Fruit fly (Drosophila melanogaster): ENCODE data around the gene Efa6.

The Efa6 gene

DNA sequence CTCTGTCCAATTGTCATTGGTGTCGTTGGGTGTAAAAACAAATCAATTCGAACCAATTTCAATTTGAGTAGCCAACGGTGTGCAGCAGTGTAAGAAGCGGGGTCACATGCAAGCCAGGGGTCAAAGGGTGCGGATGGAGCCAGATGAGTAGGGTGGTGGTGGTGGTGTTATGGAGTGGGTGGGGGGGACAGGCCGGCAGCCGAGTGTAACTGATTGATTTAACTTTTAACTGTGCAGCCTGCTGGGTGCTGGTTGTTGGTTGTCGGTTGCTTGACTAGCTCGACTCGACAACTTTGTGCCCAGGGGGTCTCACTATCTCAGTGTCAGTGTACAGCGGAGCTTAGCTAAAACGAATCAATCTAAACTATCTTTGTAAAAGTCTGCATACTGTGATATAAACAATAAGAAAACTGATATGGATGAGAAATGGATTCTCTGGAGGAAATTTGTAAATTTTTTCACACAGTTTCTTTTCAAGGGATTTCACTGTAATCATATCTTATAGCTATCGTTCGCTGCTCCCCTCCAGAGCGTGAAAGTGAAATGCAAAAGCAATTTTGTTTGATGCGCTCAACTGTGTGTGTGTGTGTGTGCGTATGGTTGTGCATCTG lies 9.9 kb downstream of the Efa6 start (continued):
- TF ChIP-seq CG1529 (GFP tag; optimal IDR thresholded peaks at IDR 0.05): peak; percentile 69
- TF ChIP-seq sna (GFP tag; IDR thresholded peaks at IDR 0.05; ENCODE audit: partially characterized antibody): no peak
- TF ChIP-seq sim (GFP tag; IDR thresholded peaks at IDR 0.05): peak; percentile 54; the same call in 1 of the 2 replicates
- no peak for TF ChIP-seq disco-r (GFP tag; optimal IDR thresholded peaks at IDR 0.05)
- peak; percentile 33 for TF ChIP-seq wek (GFP tag; optimal IDR thresholded peaks at IDR 0.05)
- TF ChIP-seq CG16863 (GFP tag; optimal IDR thresholded peaks at IDR 0.05): peak; percentile 70
- TF ChIP-seq CG7372 (GFP tag; IDR thresholded peaks at IDR 0.05): 0 out of 2 replicates have a peak, but pooled peaks have one; percentile 37
- TF ChIP-seq crc (GFP tag; optimal IDR thresholded peaks at IDR 0.05): peak; percentile 61
- TF ChIP-seq trem (tag; optimal IDR thresholded peaks at IDR 0.05): peak; percentile 34
- TF ChIP-seq Hsf (GFP tag; optimal IDR thresholded peaks at IDR 0.05): peak; percentile 70
- TF ChIP-seq oc (tag; optimal IDR thresholded peaks at IDR 0.05): peak; percentile 86
- no peak for TF ChIP-seq sima (GFP tag; optimal IDR thresholded peaks at IDR 0.05)
- no peak for TF ChIP-seq Dll (GFP tag; IDR thresholded peaks at IDR 0.05; ENCODE audit: partially characterized antibody)
- peak; percentile 53 for TF ChIP-seq org-1 (GFP tag; optimal IDR thresholded peaks at IDR 0.05)
- TF ChIP-seq Tbp (GFP tag; optimal IDR thresholded peaks at IDR 0.05): no peak
- TF ChIP-seq CG11398 (GFP tag; optimal IDR thresholded peaks at IDR 0.05): no peak
- no peak for TF ChIP-seq CG15011 (GFP tag; optimal IDR thresholded peaks at IDR 0.05)
- TF ChIP-seq CG14667 (GFP tag; IDR thresholded peaks at IDR 0.05): peak; percentile 77
- TF ChIP-seq Optix (GFP tag; IDR thresholded peaks at IDR 0.05): peak; percentile 63; the same call in 2 of the 3 replicates
- TF ChIP-seq ro (GFP tag; IDR thresholded peaks at IDR 0.05): peak; percentile 31; the same call in 1 of the 2 replicates
- peak; percentile 47 for TF ChIP-seq CG12659 (GFP tag; optimal IDR thresholded peaks at IDR 0.05)
- TF ChIP-seq CG10431 (GFP tag; optimal IDR thresholded peaks at IDR 0.05): no peak
- TF ChIP-seq pfk (GFP tag; optimal IDR thresholded peaks at IDR 0.05): no peak
- peak; percentile 65 for TF ChIP-seq Gsc (GFP tag; IDR thresholded peaks at IDR 0.05)
- TF ChIP-seq gsb (GFP tag; IDR thresholded peaks at IDR 0.05): 0 out of 2 replicates have a peak, but pooled peaks have one; percentile 44
- TF ChIP-seq nom (GFP tag; optimal IDR thresholded peaks at IDR 0.05): no peak
- no peak for TF ChIP-seq stwl (tag; optimal IDR thresholded peaks at IDR 0.05)
- no peak for TF ChIP-seq CkIIα-i1 (GFP tag; IDR thresholded peaks at IDR 0.05)
- no peak for TF ChIP-seq CG17912 (GFP tag; optimal IDR thresholded peaks at IDR 0.05)
- no peak for TF ChIP-seq BtbVII (GFP tag; optimal IDR thresholded peaks at IDR 0.05)
- TF ChIP-seq CG31441 (GFP tag; IDR thresholded peaks at IDR 0.05): no peak
- no peak for TF ChIP-seq Kr (GFP tag; optimal IDR thresholded peaks at IDR 0.05)
- TF ChIP-seq ara (GFP tag; IDR thresholded peaks at IDR 0.05): peak; percentile 85
- peak; percentile 82 for TF ChIP-seq az2 (GFP tag; optimal IDR thresholded peaks at IDR 0.05)
- no peak for TF ChIP-seq gro (GFP tag; optimal IDR thresholded peaks at IDR 0.05)
- TF ChIP-seq CG3281 (GFP tag; optimal IDR thresholded peaks at IDR 0.05): no peak
- peak; percentile 54; the same call in 2 of the 3 replicates for TF ChIP-seq CG34422 (GFP tag; IDR thresholded peaks at IDR 0.05)
- TF ChIP-seq fu2 (GFP tag; optimal IDR thresholded peaks at IDR 0.05): no peak
- peak; percentile 67 for TF ChIP-seq ind (GFP tag; optimal IDR thresholded peaks at IDR 0.05)
- TF ChIP-seq crol (GFP tag; IDR thresholded peaks at IDR 0.05): peak; percentile 27; the same call in 1 of the 2 replicates
- TF ChIP-seq CG8944 (GFP tag; optimal IDR thresholded peaks at IDR 0.05): peak; percentile 56
- no peak for TF ChIP-seq yki (optimal IDR thresholded peaks at IDR 0.05)
- TF ChIP-seq ttk (GFP tag; IDR thresholded peaks at IDR 0.05): peak; percentile 87
- peak; percentile 81 for TF ChIP-seq dysf (GFP tag; IDR thresholded peaks at IDR 0.05)
- TF ChIP-seq nmo (GFP tag; optimal IDR thresholded peaks at IDR 0.05): peak; percentile 79
- TF ChIP-seq zen (tag; optimal IDR thresholded peaks at IDR 0.05): no peak
- peak; percentile 82; the same call in 2 of the 3 replicates for TF ChIP-seq gce (GFP tag; IDR thresholded peaks at IDR 0.05)
- no peak for TF ChIP-seq CG18764 (GFP tag; optimal IDR thresholded peaks at IDR 0.05)
- peak; percentile 64 for TF ChIP-seq chm (GFP tag; IDR thresholded peaks at IDR 0.05)
- TF ChIP-seq CG17385 (GFP tag; optimal IDR thresholded peaks at IDR 0.05): peak; percentile 62
- peak; percentile 64 for TF ChIP-seq bab2 (GFP tag; optimal IDR thresholded peaks at IDR 0.05)
